Worm (Caenorhabditis elegans) whole organism, L1 larva: ENCODE measurements around the gene T05C7.9.

Experiments
- F16B12.6 ChIP-seq: fragments of 150-350 bp; optimal IDR thresholded peaks from 2 replicates; lab custom pipeline; 2014; ENCODE audit warnings: missing biosample characterization, missing genetic modification characterization
- Y116A8C.19 ChIP-seq: sonication (generic microtip); optimal IDR thresholded peaks from 2 replicates; lab custom pipeline; 2016; ENCODE audit warnings: missing compliant biosample characterization, missing genetic modification characterization, borderline replicate concordance
- aha-1 ChIP-seq: fragments of 150-350 bp; optimal IDR thresholded peaks from 2 replicates; lab custom pipeline; 2014; ENCODE audit warnings: missing biosample characterization, missing genetic modification characterization
- ama-1 ChIP-seq: fragments of 150-350 bp; optimal IDR thresholded peaks from 2 replicates; lab custom pipeline; 2014
- blmp-1 ChIP-seq: fragments of 150-350 bp; optimal IDR thresholded peaks from 2 replicates; lab custom pipeline; 2014; ENCODE audit warnings: missing biosample characterization, missing genetic modification characterization
- ceh-8 ChIP-seq: fragments of 200-800 bp; sonication (Bioruptor generic); optimal IDR thresholded peaks from 2 replicates; lab custom pipeline; 2018; ENCODE audit warnings: mild to moderate bottlenecking, missing genetic modification characterization, moderate library complexity, missing compliant biosample characterization
- ceh-88 ChIP-seq: fragments of 200-800 bp; sonication (Bioruptor generic); IDR thresholded peaks from 2 replicates; pipeline ENCODE4 v1.3.6; 2022; ENCODE audit warnings: missing genetic modification characterization, missing compliant biosample characterization
- ces-1 ChIP-seq: fragments of 150-350 bp; optimal IDR thresholded peaks from 2 replicates; lab custom pipeline; 2014; ENCODE audit warnings: missing biosample characterization, missing genetic modification reagents, missing genetic modification characterization
- dpl-1 ChIP-seq, 3 experiments: fragments of 150-350 bp in 2 of 3; sonication (generic microtip) in 1 of 3; optimal IDR thresholded peaks; 2 replicates each; lab custom pipeline; 2014 to 2017; ENCODE audit warnings: missing biosample characterization in 3 of 3, missing genetic modification characterization in 3 of 3, missing genetic modification reagents in 3 of 3
- dsc-1 ChIP-seq: sonication (generic microtip); optimal IDR thresholded peaks from 2 replicates; lab custom pipeline; 2016; ENCODE audit warnings: mild to moderate bottlenecking, missing genetic modification characterization, missing compliant biosample characterization
- efl-1 ChIP-seq, 4 experiments: fragments of 150-350 bp; optimal IDR thresholded peaks in 3 of 4; peaks in 1 of 4; 1 replicate in 1 of 4; 2 replicates in 3 of 4; lab custom pipeline; 2014; ENCODE audit warnings: missing biosample characterization in 2 of 4, missing genetic modification characterization in 2 of 4, missing genetic modification reagents in 2 of 4
- efl-3 ChIP-seq: fragments of 200-800 bp; sonication (Bioruptor generic); optimal IDR thresholded peaks from 2 replicates; lab custom pipeline; 2018; ENCODE audit warnings: mild to moderate bottlenecking, missing genetic modification characterization, missing compliant biosample characterization
- elt-2 ChIP-seq: sonication (generic microtip); optimal IDR thresholded peaks from 2 replicates; lab custom pipeline; 2016; ENCODE audit warnings: missing genetic modification characterization, mild to moderate bottlenecking, inconsistent platforms, missing compliant biosample characterization, missing genetic modification reagents
- elt-3 ChIP-seq, 6 experiments: fragments of 150-350 bp in 1 of 6; sonication (generic microtip); optimal IDR thresholded peaks; 2 replicates each; lab custom pipeline; 2017 to 2018; ENCODE audit warnings: missing biosample characterization in 6 of 6, missing genetic modification characterization in 6 of 6, inconsistent platforms in 1 of 6
- fkh-10 ChIP-seq: sonication (generic microtip); optimal IDR thresholded peaks from 2 replicates; lab custom pipeline; 2017; ENCODE audit warnings: missing biosample characterization, missing genetic modification reagents, missing genetic modification characterization
- grh-1 ChIP-seq: fragments of 200-800 bp; sonication (Bioruptor generic); IDR thresholded peaks from 2 replicates; pipeline ENCODE4 v1.3.6; 2022; ENCODE audit warnings: missing genetic modification reagents, missing genetic modification characterization, missing compliant biosample characterization
- hlh-17 ChIP-seq: fragments of 200-800 bp; sonication (Bioruptor generic); optimal IDR thresholded peaks from 2 replicates; lab custom pipeline; 2018; ENCODE audit warnings: missing genetic modification characterization, mild to moderate bottlenecking, missing compliant biosample characterization, moderate library complexity, borderline replicate concordance
- hpl-2 ChIP-seq: fragments of 150-350 bp; optimal IDR thresholded peaks from 2 replicates; lab custom pipeline; 2014; ENCODE audit warnings: missing biosample characterization, missing genetic modification reagents, missing genetic modification characterization
- irx-1 ChIP-seq: sonication (generic microtip); optimal IDR thresholded peaks from 2 replicates; lab custom pipeline; 2016; ENCODE audit warnings: missing genetic modification characterization, missing compliant biosample characterization
- lin-13 ChIP-seq: fragments of 150-350 bp; optimal IDR thresholded peaks from 2 replicates; lab custom pipeline; 2014; ENCODE audit warnings: missing biosample characterization, missing genetic modification reagents, missing genetic modification characterization
- lin-14 ChIP-seq: fragments of 200-800 bp; sonication (Bioruptor generic); optimal IDR thresholded peaks from 2 replicates; lab custom pipeline; 2018; ENCODE audit warnings: mild to moderate bottlenecking, missing genetic modification characterization, moderate library complexity, missing compliant biosample characterization
- lin-35 ChIP-seq, 2 experiments: fragments of 150-350 bp; optimal IDR thresholded peaks; 2 replicates each; lab custom pipeline; 2014; ENCODE audit warnings: missing biosample characterization in 2 of 2, missing genetic modification characterization in 2 of 2, missing genetic modification reagents in 2 of 2
- lin-39 ChIP-seq: fragments of 150-350 bp; optimal IDR thresholded peaks from 2 replicates; lab custom pipeline; 2014; ENCODE audit warnings: missing biosample characterization, missing genetic modification reagents, missing genetic modification characterization
- lir-3 ChIP-seq: sonication (generic microtip); optimal IDR thresholded peaks from 2 replicates; lab custom pipeline; 2016; ENCODE audit warnings: mild to moderate bottlenecking, missing genetic modification characterization, moderate library complexity, missing compliant biosample characterization; ENCODE audit not compliant: poor library complexity
- lsy-2 ChIP-seq, 2 experiments: fragments of 150-350 bp; optimal IDR thresholded peaks; 2 replicates each; lab custom pipeline; 2014; ENCODE audit warnings: missing biosample characterization in 2 of 2, missing genetic modification characterization in 2 of 2
- mdl-1 ChIP-seq, 2 experiments: fragments of 150-350 bp; optimal IDR thresholded peaks; 2 replicates each; lab custom pipeline; 2014 to 2017; ENCODE audit warnings: missing biosample characterization in 2 of 2, missing genetic modification characterization in 2 of 2, inconsistent platforms in 1 of 2
- mef-2 ChIP-seq: fragments of 150-350 bp; optimal IDR thresholded peaks from 2 replicates; lab custom pipeline; 2014; ENCODE audit warnings: missing biosample characterization, missing genetic modification characterization
- nhr-19 ChIP-seq: fragments of 200-800 bp; sonication (Bioruptor generic); conservative IDR thresholded peaks from 2 replicates; pipeline ENCODE4 v1.3.6; 2022; ENCODE audit warnings: missing genetic modification characterization, missing compliant biosample characterization
- nhr-20 ChIP-seq: sonication (generic microtip); optimal IDR thresholded peaks from 2 replicates; lab custom pipeline; 2016; ENCODE audit warnings: mild to moderate bottlenecking, missing genetic modification characterization, missing compliant biosample characterization
- nhr-28 ChIP-seq: fragments of 150-350 bp; optimal IDR thresholded peaks from 2 replicates; lab custom pipeline; 2014; ENCODE audit warnings: missing biosample characterization, missing genetic modification characterization
- nhr-47 ChIP-seq: sonication (generic microtip); optimal IDR thresholded peaks from 2 replicates; lab custom pipeline; 2016; ENCODE audit warnings: mild to moderate bottlenecking, missing genetic modification characterization, moderate library complexity, missing compliant biosample characterization
- nhr-71 ChIP-seq: sonication (generic microtip); optimal IDR thresholded peaks from 2 replicates; lab custom pipeline; 2016; ENCODE audit warnings: mild to moderate bottlenecking, missing genetic modification characterization, moderate library complexity, missing compliant biosample characterization
- nhr-85 ChIP-seq: sonication (generic microtip); peaks from one replicate; lab custom pipeline; 2016; ENCODE audit warnings: missing genetic modification characterization, inconsistent platforms, missing compliant biosample characterization
- nhr-90 ChIP-seq: sonication (generic microtip); optimal IDR thresholded peaks from 2 replicates; lab custom pipeline; 2016; ENCODE audit warnings: mild to moderate bottlenecking, missing genetic modification characterization, missing compliant biosample characterization; ENCODE audit not compliant: poor library complexity
- pqm-1 ChIP-seq: sonication (generic microtip); optimal IDR thresholded peaks from 3 replicates; lab custom pipeline; 2017; ENCODE audit warnings: missing biosample characterization, missing genetic modification characterization
- snu-23 ChIP-seq: sonication (generic microtip); optimal IDR thresholded peaks from 2 replicates; lab custom pipeline; 2016; ENCODE audit warnings: missing genetic modification characterization, missing compliant biosample characterization
- sup-37 ChIP-seq: fragments of 200-800 bp; sonication (Bioruptor generic); optimal IDR thresholded peaks from 2 replicates; lab custom pipeline; 2018; ENCODE audit warnings: mild to moderate bottlenecking, missing genetic modification characterization, missing compliant biosample characterization
- swsn-7 ChIP-seq: sonication (generic microtip); optimal IDR thresholded peaks from 2 replicates; lab custom pipeline; 2016; ENCODE audit warnings: missing genetic modification characterization, missing compliant biosample characterization
- tbx-2 ChIP-seq: sonication (generic microtip); optimal IDR thresholded peaks from 2 replicates; lab custom pipeline; 2016; ENCODE audit warnings: missing genetic modification characterization, missing compliant biosample characterization
- unc-130 ChIP-seq: fragments of 150-350 bp; optimal IDR thresholded peaks from 2 replicates; lab custom pipeline; 2017; ENCODE audit warnings: missing biosample characterization, missing genetic modification characterization, inconsistent platforms
- unc-86 ChIP-seq: sonication (generic microtip); optimal IDR thresholded peaks from 2 replicates; lab custom pipeline; 2016; ENCODE audit warnings: missing genetic modification characterization, missing compliant biosample characterization
- xbp-1 ChIP-seq: sonication (generic microtip); optimal IDR thresholded peaks from 2 replicates; lab custom pipeline; 2016; ENCODE audit warnings: missing genetic modification characterization, missing compliant biosample characterization
- ztf-4 ChIP-seq: fragments of 150-350 bp; optimal IDR thresholded peaks from 2 replicates; lab custom pipeline; 2014; ENCODE audit warnings: missing biosample characterization, missing genetic modification characterization

The T05C7.9 gene

ce11 chrIV:102848-103247, 23.8 kb downstream of the T05C7.9 start:
- TF ChIP-seq nhr-85 (tag; lab: Kevin White, UChicago): peak; percentile 97
- TF ChIP-seq ceh-8: peak; percentile 48
- peak in 1 of 2 experiments; percentile 50 for TF ChIP-seq mdl-1 (tag; optimal IDR thresholded peaks at IDR 0.05; lab: Kevin White, UChicago)
- TF ChIP-seq lin-35 (GFP tag; optimal IDR thresholded peaks at IDR 0.05; lab: Kevin White, UChicago): peak in 1 of 2 experiments; percentile 61
- TF ChIP-seq lin-14 (GFP tag; lab: Kevin White, UChicago): peak; percentile 76
- peak; percentile 53 for TF ChIP-seq nhr-19 (GFP tag; lab: Robert Waterston, UW)
- peak; percentile 74 for TF ChIP-seq nhr-71 (tag; lab: Kevin White, UChicago)
- no peak for TF ChIP-seq Y116A8C.19
- TF ChIP-seq nhr-47 (tag; lab: Kevin White, UChicago): peak; percentile 44
- TF ChIP-seq lin-13: peak; percentile 7
- peak; percentile 5 for TF ChIP-seq swsn-7
- peak in 1 of 3 experiments; percentile 10 for TF ChIP-seq dpl-1 (GFP tag; optimal IDR thresholded peaks at IDR 0.05; lab: Kevin White, UChicago)
- no peak for TF ChIP-seq irx-1 (tag; lab: Kevin White, UChicago)
- TF ChIP-seq grh-1 (GFP tag; lab: Robert Waterston, UW): peak; percentile 94
- TF ChIP-seq nhr-90 (tag; lab: Kevin White, UChicago): peak; percentile 74
- peak; percentile 3 for TF ChIP-seq xbp-1 (tag; lab: Kevin White, UChicago)
- peak; percentile 51 for TF ChIP-seq tbx-2 (tag; lab: Kevin White, UChicago)
- TF ChIP-seq nhr-28: no peak
- peak in 1 of 2 experiments; percentile 7 for TF ChIP-seq efl-1 (optimal IDR thresholded peaks at IDR 0.05; lab: Kevin White, UChicago)
- peak in 1 of 2 experiments; percentile 8 for TF ChIP-seq efl-1 (GFP tag; optimal IDR thresholded peaks at IDR 0.05 in 1 of 2; lab: Kevin White, UChicago)
- TF ChIP-seq nhr-20: peak; percentile 74
- TF ChIP-seq ztf-4 (tag; lab: Kevin White, UChicago): peak; percentile 1
- TF ChIP-seq ceh-88: no peak
- TF ChIP-seq F16B12.6: no peak
- peak in 3 of 6 experiments; percentile 31 to 69 (median 52) for TF ChIP-seq elt-3 (tag; optimal IDR thresholded peaks at IDR 0.05; lab: Kevin White, UChicago)
- TF ChIP-seq blmp-1 (tag; lab: Kevin White, UChicago): peak; percentile 56
- TF ChIP-seq lsy-2 (tag; optimal IDR thresholded peaks at IDR 0.05; lab: Kevin White, UChicago): peak in 1 of 2 experiments; percentile 46
- TF ChIP-seq ama-1 (lab: Kevin White, UChicago): no peak
- TF ChIP-seq snu-23 (GFP tag; lab: Kevin White, UChicago): peak; percentile 68
- TF ChIP-seq elt-2 (tag; lab: Kevin White, UChicago): no peak
- no peak for TF ChIP-seq hlh-17 (GFP tag; lab: Kevin White, UChicago)
- peak; percentile 36 for TF ChIP-seq unc-130 (tag; lab: Kevin White, UChicago)

- TF ChIP-seq hpl-2 (GFP tag; lab: Kevin White, UChicago) (no peak), dsc-1 (tag; lab: Kevin White, UChicago) (no peak), efl-1 (optimal IDR thresholded peaks at IDR 0.05; lab: Kevin White, UChicago) (no peak), efl-1 (GFP tag; optimal IDR thresholded peaks at IDR 0.05 in 1 of 2; lab: Kevin White, UChicago) (no peak), efl-3 (GFP tag; lab: Kevin White, UChicago) (no peak), fkh-10 (GFP tag; lab: Kevin White, UChicago) (no peak), mef-2 (tag; lab: Kevin White, UChicago) (no peak), lin-39 (tag; lab: Kevin White, UChicago) (no peak), nhr-85 (tag; lab: Kevin White, UChicago) (no peak), unc-86 (tag; lab: Kevin White, UChicago) (no peak), hlh-17 (GFP tag; lab: Kevin White, UChicago) (no peak), aha-1 (no peak), nhr-20 (no peak), pqm-1 (tag; lab: Kevin White, UChicago) (no peak), ztf-4 (tag; lab: Kevin White, UChicago) (no peak), sup-37 (GFP tag; lab: Kevin White, UChicago) (no peak), lir-3 (no peak), nhr-28 (no peak), ces-1 (no peak)
- TF ChIP-seq, all 84 proteins: peak for 0
These were observed 30.2 kb downstream of the T05C7.9 start, which contains the start of gene B0545.4 for ce11 chrIV:109307-109706. B0545.4 (minus strand) TSS chrIV:109407.
